Worm (Caenorhabditis elegans) whole organism, young adult: Measurements from ENCODE around the gene F22B5.5.
A peak's percentile ranks its signal among the peaks of the same experiment; 100 is the strongest.

Source experiments
- F23B12.7 ChIP-seq: sonication (generic microtip); optimal IDR thresholded peaks from 2 replicates; lab custom pipeline; 2017; ENCODE audit warnings: missing genetic modification characterization, mild to moderate bottlenecking, missing compliant biosample characterization, antibody characterized with exemption, moderate library complexity; ENCODE audit not compliant: insufficient read depth
- F33H1.4 ChIP-seq: fragments of 200-800 bp; sonication (Bioruptor generic); IDR thresholded peaks from 2 replicates; pipeline ENCODE4 v1.3.6; 2022; ENCODE audit warnings: missing genetic modification reagents, missing genetic modification characterization, missing compliant biosample characterization
- F37B4.10 ChIP-seq: fragments of 200-800 bp; sonication (Bioruptor generic); IDR thresholded peaks from 2 replicates; pipeline ENCODE4 v1.3.6; 2022; ENCODE audit warnings: missing genetic modification characterization, missing compliant biosample characterization
- F55B11.4 ChIP-seq: sonication (generic microtip); optimal IDR thresholded peaks from 2 replicates; lab custom pipeline; 2016; ENCODE audit warnings: missing compliant biosample characterization, missing genetic modification characterization, borderline replicate concordance; ENCODE audit not compliant: insufficient read depth
- F57A8.1 ChIP-seq: fragments of 200-800 bp; sonication (Bioruptor generic); optimal IDR thresholded peaks from 2 replicates; lab custom pipeline; 2018; ENCODE audit warnings: mild to moderate bottlenecking, missing genetic modification characterization, moderate library complexity, missing compliant biosample characterization
- K11D2.4 ChIP-seq: fragments of 200-800 bp; sonication (Bioruptor generic); IDR thresholded peaks from 2 replicates; pipeline ENCODE4 v1.3.6; 2022; ENCODE audit warnings: missing genetic modification reagents, missing genetic modification characterization, missing compliant biosample characterization
- T26A5.8 ChIP-seq: sonication (generic microtip); optimal IDR thresholded peaks from 2 replicates; lab custom pipeline; 2016; ENCODE audit warnings: missing genetic modification characterization, missing compliant biosample characterization
- Y53G8AR.9 ChIP-seq: fragments of 200-800 bp; sonication (Bioruptor generic); conservative IDR thresholded peaks from 2 replicates; pipeline ENCODE4 v1.3.6; 2022; ENCODE audit warnings: missing genetic modification reagents, missing genetic modification characterization, missing compliant biosample characterization
- Y79H2A.3 ChIP-seq: fragments of 200-800 bp; sonication (Bioruptor generic); conservative IDR thresholded peaks from 2 replicates; pipeline ENCODE4 v1.3.6; 2022; ENCODE audit warnings: missing genetic modification reagents, missing genetic modification characterization, missing compliant biosample characterization
- aptf-2 ChIP-seq: fragments of 200-800 bp; sonication (Bioruptor generic); conservative IDR thresholded peaks from 2 replicates; pipeline ENCODE4 v1.3.6; 2022; ENCODE audit warnings: missing genetic modification reagents, missing genetic modification characterization, missing compliant biosample characterization
- atf-7 ChIP-seq: sonication (generic microtip); optimal IDR thresholded peaks from 2 replicates; lab custom pipeline; 2017; ENCODE audit warnings: mild to moderate bottlenecking, missing genetic modification characterization, missing compliant biosample characterization
- athp-1 ChIP-seq: sonication (generic microtip); optimal IDR thresholded peaks from 2 replicates; lab custom pipeline; 2017; ENCODE audit warnings: mild to moderate bottlenecking, missing genetic modification characterization, missing compliant biosample characterization
- attf-3 ChIP-seq: fragments of 200-800 bp; sonication (Bioruptor generic); conservative IDR thresholded peaks from 2 replicates; pipeline ENCODE4 v1.3.6; 2022; ENCODE audit warnings: missing genetic modification reagents, missing genetic modification characterization, missing compliant biosample characterization
- attf-6 ChIP-seq: fragments of 200-800 bp; sonication (Bioruptor generic); IDR thresholded peaks from 2 replicates; pipeline ENCODE4 v1.3.6; 2022; ENCODE audit warnings: missing genetic modification reagents, missing genetic modification characterization, missing compliant biosample characterization
- bed-1 ChIP-seq: fragments of 200-800 bp; sonication (Bioruptor generic); IDR thresholded peaks from 2 replicates; pipeline ENCODE4 v1.3.6; 2022; ENCODE audit warnings: missing genetic modification reagents, missing genetic modification characterization, missing compliant biosample characterization
- ccch-3 ChIP-seq: fragments of 200-800 bp; sonication (Bioruptor generic); optimal IDR thresholded peaks from 2 replicates; lab custom pipeline; 2018; ENCODE audit warnings: mild to moderate bottlenecking, missing genetic modification characterization, missing compliant biosample characterization
- ceh-27 ChIP-seq: fragments of 200-800 bp; sonication (Bioruptor generic); optimal IDR thresholded peaks from 2 replicates; lab custom pipeline; 2018; ENCODE audit warnings: mild to moderate bottlenecking, missing genetic modification characterization, moderate library complexity, missing compliant biosample characterization
- ceh-58 ChIP-seq: fragments of 200-800 bp; sonication (Bioruptor generic); IDR thresholded peaks from 2 replicates; pipeline ENCODE4 v1.3.6; 2022; ENCODE audit warnings: missing genetic modification characterization, missing compliant biosample characterization
- ceh-91 ChIP-seq: fragments of 200-800 bp; sonication (Bioruptor generic); IDR thresholded peaks from 2 replicates; pipeline ENCODE4 v1.3.6; 2022; ENCODE audit warnings: missing genetic modification reagents, missing genetic modification characterization, missing compliant biosample characterization
- dpff-1 ChIP-seq: sonication (generic microtip); optimal IDR thresholded peaks from 2 replicates; lab custom pipeline; 2017; ENCODE audit warnings: mild to moderate bottlenecking, missing genetic modification characterization, missing compliant biosample characterization
- egl-44 ChIP-seq: fragments of 200-800 bp; sonication (Bioruptor generic); IDR thresholded peaks from 2 replicates; pipeline ENCODE4 v1.3.6; 2022; ENCODE audit warnings: missing genetic modification reagents, missing genetic modification characterization, missing compliant biosample characterization
- egrh-3 ChIP-seq: fragments of 200-800 bp; sonication (Bioruptor generic); IDR thresholded peaks from 2 replicates; pipeline ENCODE4 v1.3.6; 2022; ENCODE audit warnings: missing genetic modification reagents, missing genetic modification characterization, missing compliant biosample characterization
- hmg-1.2 ChIP-seq: fragments of 200-800 bp; sonication (Bioruptor generic); IDR thresholded peaks from 2 replicates; pipeline ENCODE4 v1.3.6; 2022; ENCODE audit warnings: missing genetic modification reagents, missing genetic modification characterization, missing compliant biosample characterization
- hsf-1 ChIP-seq: fragments of 200-800 bp; sonication (Bioruptor generic); IDR thresholded peaks from 2 replicates; pipeline ENCODE4 v1.3.6; 2022; ENCODE audit warnings: missing genetic modification reagents, missing genetic modification characterization, missing compliant biosample characterization
- lin-35 ChIP-seq, 3 experiments: fragments of 150-350 bp in 2 of 3; sonication (generic microtip) in 1 of 3; optimal IDR thresholded peaks; 2 replicates each; lab custom pipeline; 2014 to 2018; ENCODE audit warnings: missing biosample characterization in 3 of 3, missing genetic modification characterization in 3 of 3, missing genetic modification reagents in 3 of 3
- lin-54 ChIP-seq: fragments of 200-800 bp; sonication (Bioruptor generic); optimal IDR thresholded peaks from 2 replicates; lab custom pipeline; 2018; ENCODE audit warnings: mild to moderate bottlenecking, missing genetic modification characterization, missing compliant biosample characterization
- madf-10 ChIP-seq: sonication (generic microtip); optimal IDR thresholded peaks from 2 replicates; lab custom pipeline; 2016; ENCODE audit warnings: mild to moderate bottlenecking, missing genetic modification characterization, missing compliant biosample characterization
- madf-8 ChIP-seq: fragments of 200-800 bp; sonication (Bioruptor generic); conservative IDR thresholded peaks from 2 replicates; pipeline ENCODE4 v1.3.6; 2022; ENCODE audit warnings: missing genetic modification reagents, missing genetic modification characterization, missing compliant biosample characterization
- mel-28 ChIP-seq: sonication (generic microtip); optimal IDR thresholded peaks from 2 replicates; lab custom pipeline; 2016; ENCODE audit warnings: borderline replicate concordance, mild to moderate bottlenecking, missing genetic modification characterization, missing compliant biosample characterization
- mes-4 ChIP-seq: sonication (generic microtip); optimal IDR thresholded peaks from 2 replicates; lab custom pipeline; 2016; ENCODE audit warnings: missing genotype, missing genetic modification characterization, missing compliant biosample characterization
- nfya-1 ChIP-seq: sonication (generic microtip); optimal IDR thresholded peaks from 2 replicates; lab custom pipeline; 2017; ENCODE audit warnings: antibody characterized with exemption, missing compliant biosample characterization, missing genetic modification characterization, borderline replicate concordance; ENCODE audit not compliant: insufficient read depth
- nhr-80 ChIP-seq: sonication (generic microtip); optimal IDR thresholded peaks from 2 replicates; lab custom pipeline; 2016; ENCODE audit warnings: missing genetic modification characterization, missing compliant biosample characterization
- pbrm-1 ChIP-seq: fragments of 200-800 bp; sonication (Bioruptor generic); IDR thresholded peaks from 2 replicates; pipeline ENCODE4 v1.3.6; 2022; ENCODE audit warnings: missing genetic modification reagents, missing genetic modification characterization, missing compliant biosample characterization
- rcor-1 ChIP-seq: fragments of 200-800 bp; sonication (Bioruptor generic); IDR thresholded peaks from 2 replicates; pipeline ENCODE4 v1.3.6; 2022; ENCODE audit warnings: missing genetic modification reagents, missing genetic modification characterization, missing compliant biosample characterization
- sdz-38 ChIP-seq: sonication (generic microtip); optimal IDR thresholded peaks from 2 replicates; lab custom pipeline; 2016; ENCODE audit warnings: missing genotype, missing genetic modification characterization, missing compliant biosample characterization
- sea-2 ChIP-seq: fragments of 200-800 bp; sonication (Bioruptor generic); IDR thresholded peaks from 2 replicates; pipeline ENCODE4 v1.3.6; 2022; ENCODE audit warnings: missing genetic modification characterization, missing compliant biosample characterization
- snpc-1.1 ChIP-seq: sonication (generic microtip); optimal IDR thresholded peaks from 2 replicates; lab custom pipeline; 2017; ENCODE audit warnings: missing genetic modification characterization, mild to moderate bottlenecking, missing compliant biosample characterization, antibody characterized with exemption, moderate library complexity, missing genotype, missing genetic modification reagents; ENCODE audit not compliant: insufficient read depth
- snpc-1.3 ChIP-seq: sonication (generic microtip); optimal IDR thresholded peaks from 2 replicates; lab custom pipeline; 2017; ENCODE audit warnings: missing genetic modification characterization, mild to moderate bottlenecking, missing compliant biosample characterization, antibody characterized with exemption, moderate library complexity, missing genotype, missing genetic modification reagents; ENCODE audit not compliant: insufficient read depth
- snpc-4 ChIP-seq, 5 experiments: fragments of 150-350 bp in 1 of 5; sonication (generic microtip) in 4 of 5; optimal IDR thresholded peaks; 2 replicates each; lab custom pipeline; 2014 to 2018; ENCODE audit warnings: missing genetic modification characterization in 5 of 5, missing biosample characterization in 3 of 5, antibody characterized with exemption in 2 of 5, mild to moderate bottlenecking in 2 of 5, missing compliant biosample characterization in 2 of 5, missing genotype in 2 of 5, moderate library complexity in 2 of 5, missing genetic modification reagents in 1 of 5
- somi-1 ChIP-seq: fragments of 200-800 bp; sonication (Bioruptor generic); optimal IDR thresholded peaks from 2 replicates; lab custom pipeline; 2018; ENCODE audit warnings: mild to moderate bottlenecking, missing genetic modification characterization, missing compliant biosample characterization
- tlf-1 ChIP-seq: fragments of 200-800 bp; sonication (Bioruptor generic); optimal IDR thresholded peaks from 2 replicates; lab custom pipeline; 2018; ENCODE audit warnings: mild to moderate bottlenecking, missing genetic modification characterization, missing compliant biosample characterization
- ztf-6 ChIP-seq: fragments of 200-800 bp; sonication (Bioruptor generic); IDR thresholded peaks from 2 replicates; pipeline ENCODE4 v1.3.6; 2022; ENCODE audit warnings: missing genetic modification reagents, missing genetic modification characterization, missing compliant biosample characterization

F22B5.5 gene

ce11 chrII:8435005-8435404 is 19.4 kb downstream of the F22B5.5 start, which contains the start of gene acp-4:
TSS of gene acp-4 (minus strand) at chrII:8435105.
- TF ChIP-seq sea-2 = no peak
- no peak for TF ChIP-seq T26A5.8 (tag; lab: Kevin White, UChicago)
- no peak for TF ChIP-seq ceh-27
- TF ChIP-seq ceh-58 (GFP tag; lab: Robert Waterston, UW) = no peak
- no peak for TF ChIP-seq egl-44 (GFP tag; lab: Robert Waterston, UW)
- no peak for TF ChIP-seq lin-35 (GFP tag; optimal IDR thresholded peaks at IDR 0.05; lab: Kevin White, UChicago)
- no peak for TF ChIP-seq F55B11.4
- no peak for TF ChIP-seq pbrm-1 (GFP tag; lab: Robert Waterston, UW)
- TF ChIP-seq madf-10 (tag; lab: Kevin White, UChicago) = no peak

- TF ChIP-seq snpc-1.1 (tag; lab: Kevin White, UChicago) = peak; percentile 51
- peak; percentile 46 for TF ChIP-seq hmg-1.2 (GFP tag; lab: Robert Waterston, UW)
- peak; percentile 61 for TF ChIP-seq pbrm-1 (GFP tag; lab: Robert Waterston, UW)
- TF ChIP-seq attf-6 (GFP tag; lab: Robert Waterston, UW) = 0 out of 2 replicates have a peak, but pooled peaks have one; percentile 67
- TF ChIP-seq snpc-4 (GFP tag; optimal IDR thresholded peaks at IDR 0.05; lab: Kevin White, UChicago) = peak; percentile 33
- TF ChIP-seq snpc-4 (tag; optimal IDR thresholded peaks at IDR 0.05; lab: Kevin White, UChicago) = peak in 2 of 4 experiments; percentile 55 to 85
- TF ChIP-seq, all 124 proteins: peak for 5; not testable (repeated sequence) for 119
Observed at ce11 chrII:8432949-8433348, 21.5 kb downstream of the F22B5.5 start.

ce11 chrII:8431954-8432353 is 22.5 kb downstream of the F22B5.5 start, which contains the start of gene acp-2:
TSS of gene acp-2 (minus strand) at chrII:8432054.
- TF ChIP-seq Y53G8AR.9 = no peak
- TF ChIP-seq mes-4 = no peak
- TF ChIP-seq Y79H2A.3 (GFP tag; lab: Robert Waterston, UW) = no peak
- no peak for TF ChIP-seq atf-7 (tag; lab: Kevin White, UChicago)
- TF ChIP-seq F57A8.1 = no peak
- no peak for TF ChIP-seq F33H1.4 (GFP tag; lab: Robert Waterston, UW)
- no peak for TF ChIP-seq sea-2
- no peak for TF ChIP-seq attf-3 (GFP tag; lab: Robert Waterston, UW)
- TF ChIP-seq nhr-80 (tag; lab: Kevin White, UChicago) = no peak
- no peak for TF ChIP-seq tlf-1 (GFP tag; lab: Kevin White, UChicago)
- TF ChIP-seq madf-8 = no peak
- no peak for TF ChIP-seq F37B4.10
- no peak for TF ChIP-seq aptf-2 (GFP tag; lab: Robert Waterston, UW)
- TF ChIP-seq F55B11.4 = no peak
- TF ChIP-seq lin-54 = no peak
- TF ChIP-seq bed-1 (GFP tag; lab: Robert Waterston, UW) = no peak
- no peak for TF ChIP-seq mel-28 (tag; lab: Kevin White, UChicago)
- no peak for TF ChIP-seq egrh-3
- TF ChIP-seq rcor-1 = no peak
- TF ChIP-seq snpc-1.3 (tag; lab: Kevin White, UChicago) = no peak

ce11 chrII:8428947-8429919 is 25.2 kb downstream of the F22B5.5 start:
- TF ChIP-seq dpff-1 (no peak), ztf-6 (GFP tag; lab: Robert Waterston, UW) (no peak), sdz-38 (tag; lab: Kevin White, UChicago) (no peak), nfya-1 (tag; lab: Kevin White, UChicago) (no peak), K11D2.4 (GFP tag; lab: Robert Waterston, UW) (no peak), athp-1 (tag; lab: Kevin White, UChicago) (peak; percentile 98), ceh-91 (peak; percentile 70), F23B12.7 (tag; lab: Kevin White, UChicago) (no peak), ceh-58 (GFP tag; lab: Robert Waterston, UW) (no peak), pbrm-1 (GFP tag; lab: Robert Waterston, UW) (no peak), somi-1 (no peak), ccch-3 (GFP tag; lab: Kevin White, UChicago) (no peak), hsf-1 (GFP tag; lab: Robert Waterston, UW) (no peak)
